Fruit fly (Drosophila melanogaster): ENCODE results near the gene Poc1.

DNA sequence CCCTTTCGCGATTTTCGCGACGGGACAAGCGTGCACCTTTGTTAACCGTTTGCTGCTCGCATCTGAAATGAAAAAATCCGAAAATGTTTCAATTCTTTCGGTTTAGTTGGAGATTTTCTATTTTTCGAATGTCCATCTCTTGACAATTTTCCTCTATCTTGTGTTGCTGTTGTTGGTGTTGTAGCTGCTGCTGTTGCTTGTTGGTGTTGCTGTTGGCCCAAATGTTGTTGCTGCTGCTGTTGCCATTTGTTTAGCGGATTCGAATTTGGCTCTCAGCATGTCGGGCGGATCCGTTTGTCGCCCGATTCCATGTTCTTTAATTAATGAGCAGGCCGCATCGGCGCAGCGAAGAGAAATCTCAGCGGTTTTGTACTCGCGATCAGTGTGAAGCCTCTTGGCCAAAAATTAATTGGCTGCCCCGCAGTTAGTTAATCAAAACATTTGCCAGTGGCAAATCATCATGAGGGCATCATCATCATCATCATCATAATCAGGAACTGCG is 32.5 kb upstream of the Poc1 start, which contains the start of gene CG32121:
- no peak for TF ChIP-seq EcR (GFP tag; optimal IDR thresholded peaks at IDR 0.05)
- TF ChIP-seq CG8159 (tag; optimal IDR thresholded peaks at IDR 0.05) = no peak
- TF ChIP-seq CG9948 (tag; optimal IDR thresholded peaks at IDR 0.05) = no peak
- no peak for TF ChIP-seq CG12605 (GFP tag; IDR thresholded peaks at IDR 0.05)
- no peak for TF ChIP-seq CG34367 (tag; optimal IDR thresholded peaks at IDR 0.05)
- no peak for TF ChIP-seq CG17806 (tag; optimal IDR thresholded peaks at IDR 0.05)
- TF ChIP-seq Pif1B (GFP tag; optimal IDR thresholded peaks at IDR 0.05) = no peak
- TF ChIP-seq CG8301 (tag; optimal IDR thresholded peaks at IDR 0.05) = no peak

Data from whole organism, pupa.